Worm (Caenorhabditis elegans) whole organism, L1 larva: ENCODE data around the gene cic-1.
A peak's percentile ranks its signal among the peaks of the same experiment; 100 is the strongest.
"Not testable (repeated sequence)": the region's sequence is repeated elsewhere in the genome, so short reads cannot be mapped to it uniquely, and the experiment has no call there.

Experiments used
- F16B12.6 ChIP-seq: fragments of 150-350 bp; optimal IDR thresholded peaks from 2 replicates; lab custom pipeline; 2014; ENCODE audit warnings: missing biosample characterization, missing genetic modification characterization
- ama-1 ChIP-seq: fragments of 150-350 bp; optimal IDR thresholded peaks from 2 replicates; lab custom pipeline; 2014
- blmp-1 ChIP-seq: fragments of 150-350 bp; optimal IDR thresholded peaks from 2 replicates; lab custom pipeline; 2014; ENCODE audit warnings: missing biosample characterization, missing genetic modification characterization
- ceh-63 ChIP-seq: fragments of 200-800 bp; sonication (Bioruptor generic); optimal IDR thresholded peaks from 2 replicates; lab custom pipeline; 2018; ENCODE audit warnings: mild to moderate bottlenecking, missing genetic modification characterization, missing compliant biosample characterization
- ceh-82 ChIP-seq, 3 experiments: fragments of 150-350 bp in 1 of 3; sonication (generic microtip) in 2 of 3; optimal IDR thresholded peaks; 2 replicates each; lab custom pipeline; 2014 to 2017; ENCODE audit warnings: missing biosample characterization in 3 of 3, missing genetic modification characterization in 3 of 3
- ces-1 ChIP-seq: fragments of 150-350 bp; optimal IDR thresholded peaks from 2 replicates; lab custom pipeline; 2014; ENCODE audit warnings: missing biosample characterization, missing genetic modification reagents, missing genetic modification characterization
- dpl-1 ChIP-seq, 3 experiments: fragments of 150-350 bp in 2 of 3; sonication (generic microtip) in 1 of 3; optimal IDR thresholded peaks; 2 replicates each; lab custom pipeline; 2014 to 2017; ENCODE audit warnings: missing biosample characterization in 3 of 3, missing genetic modification characterization in 3 of 3, missing genetic modification reagents in 3 of 3
- dsc-1 ChIP-seq: sonication (generic microtip); optimal IDR thresholded peaks from 2 replicates; lab custom pipeline; 2016; ENCODE audit warnings: mild to moderate bottlenecking, missing genetic modification characterization, missing compliant biosample characterization
- efl-1 ChIP-seq, 4 experiments: fragments of 150-350 bp; optimal IDR thresholded peaks in 3 of 4; peaks in 1 of 4; 1 replicate in 1 of 4; 2 replicates in 3 of 4; lab custom pipeline; 2014; ENCODE audit warnings: missing biosample characterization in 2 of 4, missing genetic modification characterization in 2 of 4, missing genetic modification reagents in 2 of 4
- egl-27 ChIP-seq, 2 experiments: fragments of 150-350 bp in 1 of 2; sonication (generic microtip); optimal IDR thresholded peaks; 3 replicates each; lab custom pipeline; 2017 to 2018; ENCODE audit warnings: missing biosample characterization in 2 of 2, missing genetic modification characterization in 2 of 2, missing genetic modification reagents in 2 of 2
- elt-2 ChIP-seq: sonication (generic microtip); optimal IDR thresholded peaks from 2 replicates; lab custom pipeline; 2016; ENCODE audit warnings: missing genetic modification characterization, mild to moderate bottlenecking, inconsistent platforms, missing compliant biosample characterization, missing genetic modification reagents
- ets-5 ChIP-seq: fragments of 200-800 bp; sonication (Bioruptor generic); IDR thresholded peaks from 2 replicates; pipeline ENCODE4 v1.3.6; 2022; ENCODE audit warnings: missing genetic modification characterization, missing compliant biosample characterization
- fkh-8 ChIP-seq: sonication (generic microtip); optimal IDR thresholded peaks from 2 replicates; lab custom pipeline; 2016; ENCODE audit warnings: mild to moderate bottlenecking, missing genetic modification characterization, missing compliant biosample characterization
- lin-13 ChIP-seq: fragments of 150-350 bp; optimal IDR thresholded peaks from 2 replicates; lab custom pipeline; 2014; ENCODE audit warnings: missing biosample characterization, missing genetic modification reagents, missing genetic modification characterization
- lin-35 ChIP-seq, 2 experiments: fragments of 150-350 bp; optimal IDR thresholded peaks; 2 replicates each; lab custom pipeline; 2014; ENCODE audit warnings: missing biosample characterization in 2 of 2, missing genetic modification characterization in 2 of 2, missing genetic modification reagents in 2 of 2
- lin-39 ChIP-seq: fragments of 150-350 bp; optimal IDR thresholded peaks from 2 replicates; lab custom pipeline; 2014; ENCODE audit warnings: missing biosample characterization, missing genetic modification reagents, missing genetic modification characterization
- lir-3 ChIP-seq: sonication (generic microtip); optimal IDR thresholded peaks from 2 replicates; lab custom pipeline; 2016; ENCODE audit warnings: mild to moderate bottlenecking, missing genetic modification characterization, moderate library complexity, missing compliant biosample characterization; ENCODE audit not compliant: poor library complexity
- lsy-2 ChIP-seq, 2 experiments: fragments of 150-350 bp; optimal IDR thresholded peaks; 2 replicates each; lab custom pipeline; 2014; ENCODE audit warnings: missing biosample characterization in 2 of 2, missing genetic modification characterization in 2 of 2
- mdl-1 ChIP-seq, 2 experiments: fragments of 150-350 bp; optimal IDR thresholded peaks; 2 replicates each; lab custom pipeline; 2014 to 2017; ENCODE audit warnings: missing biosample characterization in 2 of 2, missing genetic modification characterization in 2 of 2, inconsistent platforms in 1 of 2
- mef-2 ChIP-seq: fragments of 150-350 bp; optimal IDR thresholded peaks from 2 replicates; lab custom pipeline; 2014; ENCODE audit warnings: missing biosample characterization, missing genetic modification characterization
- nhr-19 ChIP-seq: fragments of 200-800 bp; sonication (Bioruptor generic); conservative IDR thresholded peaks from 2 replicates; pipeline ENCODE4 v1.3.6; 2022; ENCODE audit warnings: missing genetic modification characterization, missing compliant biosample characterization
- nhr-47 ChIP-seq: sonication (generic microtip); optimal IDR thresholded peaks from 2 replicates; lab custom pipeline; 2016; ENCODE audit warnings: mild to moderate bottlenecking, missing genetic modification characterization, moderate library complexity, missing compliant biosample characterization
- nhr-71 ChIP-seq: sonication (generic microtip); optimal IDR thresholded peaks from 2 replicates; lab custom pipeline; 2016; ENCODE audit warnings: mild to moderate bottlenecking, missing genetic modification characterization, moderate library complexity, missing compliant biosample characterization
- nhr-77 ChIP-seq: fragments of 150-350 bp; optimal IDR thresholded peaks from 2 replicates; lab custom pipeline; 2014; ENCODE audit warnings: missing biosample characterization, missing genetic modification characterization
- nhr-85 ChIP-seq: sonication (generic microtip); peaks from one replicate; lab custom pipeline; 2016; ENCODE audit warnings: missing genetic modification characterization, inconsistent platforms, missing compliant biosample characterization
- nhr-90 ChIP-seq: sonication (generic microtip); optimal IDR thresholded peaks from 2 replicates; lab custom pipeline; 2016; ENCODE audit warnings: mild to moderate bottlenecking, missing genetic modification characterization, missing compliant biosample characterization; ENCODE audit not compliant: poor library complexity
- rnt-1 ChIP-seq: sonication (generic microtip); optimal IDR thresholded peaks from 2 replicates; lab custom pipeline; 2016; ENCODE audit warnings: mild to moderate bottlenecking, missing genetic modification characterization, moderate library complexity, missing compliant biosample characterization
- skn-1 ChIP-seq: fragments of 150-350 bp; optimal IDR thresholded peaks from 2 replicates; lab custom pipeline; 2014; ENCODE audit warnings: missing biosample characterization, missing genetic modification characterization
- sox-4 ChIP-seq: sonication (generic microtip); optimal IDR thresholded peaks from 2 replicates; lab custom pipeline; 2016; ENCODE audit warnings: missing genetic modification characterization, missing compliant biosample characterization
- sptf-1 ChIP-seq: fragments of 150-350 bp; optimal IDR thresholded peaks from 2 replicates; lab custom pipeline; 2014; ENCODE audit warnings: missing biosample characterization, missing genetic modification characterization
- swsn-7 ChIP-seq: sonication (generic microtip); optimal IDR thresholded peaks from 2 replicates; lab custom pipeline; 2016; ENCODE audit warnings: missing genetic modification characterization, missing compliant biosample characterization
- tlp-1 ChIP-seq: fragments of 150-350 bp; optimal IDR thresholded peaks from 2 replicates; lab custom pipeline; 2014; ENCODE audit warnings: missing biosample characterization, missing genetic modification characterization
- unc-30 ChIP-seq: sonication (generic microtip); optimal IDR thresholded peaks from 2 replicates; lab custom pipeline; 2017; ENCODE audit warnings: missing biosample characterization, missing genetic modification characterization
- vab-15 ChIP-seq: sonication (generic microtip); optimal IDR thresholded peaks from 2 replicates; lab custom pipeline; 2017; ENCODE audit warnings: missing genotype, mild to moderate bottlenecking, missing genetic modification characterization, missing compliant biosample characterization
- zag-1 ChIP-seq: fragments of 150-350 bp; optimal IDR thresholded peaks from 2 replicates; lab custom pipeline; 2014; ENCODE audit warnings: missing biosample characterization, missing genetic modification characterization
- ztf-11 ChIP-seq, 2 experiments: sonication (generic microtip); optimal IDR thresholded peaks; 2 replicates each; lab custom pipeline; 2016 to 2017; ENCODE audit warnings: missing genetic modification characterization in 2 of 2, missing biosample characterization in 1 of 2, missing compliant biosample characterization in 1 of 2
- ztf-4 ChIP-seq: fragments of 150-350 bp; optimal IDR thresholded peaks from 2 replicates; lab custom pipeline; 2014; ENCODE audit warnings: missing biosample characterization, missing genetic modification characterization

Gene cic-1

DNA sequence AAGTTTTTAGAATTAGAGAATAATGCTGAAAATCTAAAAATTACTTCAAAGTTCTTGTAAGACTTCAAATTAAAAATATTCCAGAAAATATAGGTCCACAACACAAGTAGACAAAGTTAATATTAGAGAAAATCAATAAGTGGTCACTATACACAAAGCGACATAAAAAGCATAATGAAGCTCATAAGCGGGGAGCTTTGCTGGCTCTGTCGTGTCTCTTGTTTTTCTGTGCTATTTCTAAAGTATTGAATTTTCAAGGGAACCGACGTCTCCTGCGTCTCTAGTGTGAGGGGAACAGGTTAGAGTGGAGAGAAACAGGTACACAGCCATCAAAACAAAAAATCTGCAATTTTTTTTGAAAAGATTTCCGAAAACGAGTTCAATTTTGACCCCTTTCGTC lies 37.5 kb upstream of the cic-1 start, which contains the start of gene E02H9.13:
Gene E02H9.13, minus strand, starts transcription at position 199 of the 400 bp plus-strand sequence.
- TF ChIP-seq efl-1 (optimal IDR thresholded peaks at IDR 0.05; lab: Kevin White, UChicago) (peak; percentile 9 to 10), efl-1 (GFP tag; optimal IDR thresholded peaks at IDR 0.05 in 1 of 2; lab: Kevin White, UChicago) (no peak), nhr-90 (no peak)

DNA sequence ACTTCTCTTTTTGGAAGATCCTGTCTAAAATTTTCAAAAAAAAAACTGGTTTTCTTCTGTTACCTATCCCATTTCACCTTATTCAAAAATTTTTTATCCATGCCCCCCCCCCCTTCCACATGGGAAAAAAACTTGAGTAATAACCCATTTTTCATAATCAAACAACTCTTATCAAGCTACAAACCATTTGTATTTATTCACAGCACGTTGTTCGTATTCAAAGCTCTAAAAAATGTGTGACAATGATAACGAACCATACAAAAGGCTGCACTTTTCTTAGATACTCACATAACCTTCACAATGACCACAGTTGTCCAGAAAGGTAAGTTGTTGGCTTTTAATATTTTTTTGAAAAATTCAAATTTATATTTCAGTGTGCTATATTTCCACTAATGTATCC lies 34.8 kb upstream of the cic-1 start, which contains the start of gene E02H9.6:
Gene E02H9.6, plus strand, starts transcription at position 301 of the 400 bp plus-strand sequence.
- TF ChIP-seq sox-4 (tag; lab: Kevin White, UChicago); ceh-63 (GFP tag; lab: Kevin White, UChicago); nhr-77: not testable (repeated sequence)

DNA sequence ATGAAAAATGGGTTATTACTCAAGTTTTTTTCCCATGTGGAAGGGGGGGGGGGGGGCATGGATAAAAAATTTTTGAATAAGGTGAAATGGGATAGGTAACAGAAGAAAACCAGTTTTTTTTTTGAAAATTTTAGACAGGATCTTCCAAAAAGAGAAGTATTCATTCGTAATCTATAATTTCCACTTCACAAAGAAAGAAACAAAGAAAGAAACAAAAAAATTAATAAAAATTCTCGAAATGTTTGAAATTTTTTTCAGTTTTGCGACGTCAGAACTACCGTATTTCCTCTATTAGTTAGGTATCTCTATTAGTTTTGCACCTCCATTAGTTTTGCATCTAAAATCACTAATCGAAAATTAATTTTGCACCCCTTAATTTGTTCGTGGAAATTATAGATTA lies 34.4 kb upstream of the cic-1 start, which contains the start of gene W04B5.6:
Gene W04B5.6, minus strand, starts transcription at position 101 of the 400 bp plus-strand sequence.
- not testable (repeated sequence) for TF ChIP-seq egl-27 (tag; optimal IDR thresholded peaks at IDR 0.05; lab: Kevin White, UChicago); nhr-47 (tag; lab: Kevin White, UChicago); lin-39 (tag; lab: Kevin White, UChicago)
- TF ChIP-seq, all 84 proteins: peak for 0; not testable (repeated sequence) for 84

DNA sequence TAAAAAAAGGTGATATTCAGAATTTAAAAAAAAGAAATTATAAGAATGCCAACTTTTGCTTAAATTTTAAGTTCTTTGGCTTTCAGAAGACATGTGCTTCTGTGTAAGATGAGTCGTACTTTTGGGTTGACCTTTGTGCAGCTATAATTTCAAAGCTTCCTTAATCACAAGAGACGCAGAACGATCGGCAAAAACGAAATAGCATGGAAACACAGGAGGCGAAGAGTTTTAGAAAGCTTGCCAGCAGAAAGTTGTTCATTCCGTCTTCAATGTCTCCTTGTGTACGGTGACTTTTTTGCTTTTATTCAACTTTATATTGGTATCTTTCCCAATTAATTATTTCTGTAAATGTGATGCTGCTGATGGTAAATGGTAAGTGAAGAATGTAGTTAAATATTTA lies 31.9 kb upstream of the cic-1 start:
- TF ChIP-seq mdl-1 (tag; optimal IDR thresholded peaks at IDR 0.05; lab: Kevin White, UChicago) (no peak), efl-1 (optimal IDR thresholded peaks at IDR 0.05; lab: Kevin White, UChicago) (peak; percentile 36 to 42), efl-1 (GFP tag; optimal IDR thresholded peaks at IDR 0.05 in 1 of 2; lab: Kevin White, UChicago) (peak in 1 of 2 experiments; percentile 88), ztf-11 (tag; optimal IDR thresholded peaks at IDR 0.05; lab: Kevin White, UChicago) (no peak), nhr-90 (no peak), ama-1 (lab: Kevin White, UChicago) (no peak), ces-1 (GFP tag; lab: Kevin White, UChicago) (no peak), dsc-1 (tag; lab: Kevin White, UChicago) (peak; percentile 32), unc-30 (tag; lab: Kevin White, UChicago) (no peak), lin-13 (GFP tag; lab: Kevin White, UChicago) (no peak)

DNA sequence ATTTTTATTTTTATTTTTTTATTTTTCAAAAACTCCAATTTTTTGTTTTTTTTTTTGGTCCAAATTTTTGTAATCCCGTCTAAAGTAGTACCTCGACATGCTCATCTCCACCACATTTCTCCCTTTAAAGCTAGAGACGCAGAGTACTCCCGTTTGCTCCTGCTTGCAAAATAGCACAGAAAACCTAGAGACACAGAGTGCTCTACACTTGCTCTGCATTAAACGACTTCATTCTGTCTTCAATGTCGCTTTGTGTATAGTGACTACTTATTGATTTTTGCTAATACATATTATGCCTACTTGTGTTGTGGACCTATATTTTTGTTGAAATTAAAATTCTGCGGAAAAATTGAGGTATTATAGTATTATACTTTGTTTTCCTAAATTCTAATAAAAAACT lies 25.1 kb upstream of the cic-1 start, which contains the start of gene W04B5.8:
Gene W04B5.8, plus strand, starts transcription at position 195 of the 400 bp plus-strand sequence.
- TF ChIP-seq dpl-1 (GFP tag; optimal IDR thresholded peaks at IDR 0.05; lab: Kevin White, UChicago): peak in 1 of 3 experiments; percentile 29
- TF ChIP-seq lir-3 (tag; lab: Kevin White, UChicago): no peak
- no peak for TF ChIP-seq mef-2 (tag; lab: Kevin White, UChicago)
- no peak for TF ChIP-seq nhr-19 (GFP tag; lab: Robert Waterston, UW)
- no peak for TF ChIP-seq nhr-77
- peak; percentile 20 for TF ChIP-seq dsc-1 (tag; lab: Kevin White, UChicago)
- peak; percentile 55 to 58 for TF ChIP-seq efl-1 (optimal IDR thresholded peaks at IDR 0.05; lab: Kevin White, UChicago)
- peak in 1 of 2 experiments; percentile 83 for TF ChIP-seq efl-1 (GFP tag; optimal IDR thresholded peaks at IDR 0.05 in 1 of 2; lab: Kevin White, UChicago)
- peak; percentile 5 for TF ChIP-seq swsn-7 (tag; lab: Kevin White, UChicago)
- TF ChIP-seq ceh-82 (tag; optimal IDR thresholded peaks at IDR 0.05; lab: Kevin White, UChicago): peak in 1 of 3 experiments; percentile 28
- TF ChIP-seq ces-1 (GFP tag; lab: Kevin White, UChicago): no peak
- no peak for TF ChIP-seq zag-1 (tag; lab: Kevin White, UChicago)
- no peak for TF ChIP-seq skn-1 (tag; lab: Kevin White, UChicago)
- TF ChIP-seq unc-30 (tag; lab: Kevin White, UChicago): no peak
- no peak for TF ChIP-seq ama-1 (lab: Kevin White, UChicago)
- TF ChIP-seq sptf-1 (tag; lab: Kevin White, UChicago): no peak
- peak; percentile 5 for TF ChIP-seq fkh-8 (tag; lab: Kevin White, UChicago)
- no peak for TF ChIP-seq elt-2 (tag; lab: Kevin White, UChicago)
- TF ChIP-seq ztf-4 (tag; lab: Kevin White, UChicago): no peak
- no peak for TF ChIP-seq tlp-1 (tag; lab: Kevin White, UChicago)
- peak in 1 of 2 experiments; percentile 35 for TF ChIP-seq lsy-2 (tag; optimal IDR thresholded peaks at IDR 0.05; lab: Kevin White, UChicago)
- peak; percentile 12 for TF ChIP-seq nhr-71
- no peak for TF ChIP-seq nhr-85 (tag; lab: Kevin White, UChicago)
- TF ChIP-seq lin-39 (tag; lab: Kevin White, UChicago): no peak
- TF ChIP-seq lin-35 (GFP tag; optimal IDR thresholded peaks at IDR 0.05; lab: Kevin White, UChicago): peak in 1 of 2 experiments; percentile 16
- no peak for TF ChIP-seq blmp-1 (tag; lab: Kevin White, UChicago)
- TF ChIP-seq mdl-1 (tag; optimal IDR thresholded peaks at IDR 0.05; lab: Kevin White, UChicago): no peak
- peak; percentile 9 for TF ChIP-seq F16B12.6
- TF ChIP-seq vab-15 (tag; lab: Kevin White, UChicago): no peak
- TF ChIP-seq ets-5: no peak
- peak; percentile 22 for TF ChIP-seq rnt-1 (tag; lab: Kevin White, UChicago)
